Worm (Caenorhabditis elegans): ENCODE results near the gene T13F2.2.

ce11 chrIV:9796494-9796893 lies 660 bp downstream of the T13F2.2 start, which contains the start of gene pis-1:
- TF ChIP-seq ztf-1 (GFP tag; conservative IDR thresholded peaks at IDR 0.05) (no peak), unc-55 (GFP tag; optimal IDR thresholded peaks at IDR 0.05) (no peak), aly-2 (tag; optimal IDR thresholded peaks at IDR 0.05) (no peak), elt-3 (tag; optimal IDR thresholded peaks at IDR 0.05) (no peak), ztf-11 (tag; optimal IDR thresholded peaks at IDR 0.05) (no peak), alr-1 (tag; optimal IDR thresholded peaks at IDR 0.05) (no peak), snpc-4 (tag; optimal IDR thresholded peaks at IDR 0.05) (no peak), fos-1 (tag; optimal IDR thresholded peaks at IDR 0.05) (no peak), blmp-1 (tag; optimal IDR thresholded peaks at IDR 0.05; ENCODE audit: insufficient read depth) (no peak), nhr-11 (tag; optimal IDR thresholded peaks at IDR 0.05) (no peak), mab-5 (tag; optimal IDR thresholded peaks at IDR 0.05) (no peak), ama-1 (optimal IDR thresholded peaks at IDR 0.05) (no peak), lin-39 (tag; optimal IDR thresholded peaks at IDR 0.05) (no peak), nhr-237 (tag; optimal IDR thresholded peaks at IDR 0.05) (no peak)

Data from whole organism, L2 larva.